Worm (Caenorhabditis elegans) whole organism, L3 larva: ENCODE results near the gene T25G12.11.

ENCODE experiments used
- ceh-16 ChIP-seq: sonication (generic microtip); optimal IDR thresholded peaks from 2 replicates; lab custom pipeline; 2017; ENCODE audit warnings: missing biosample characterization, missing genetic modification characterization
- elt-3 ChIP-seq, 3 experiments: fragments of 150-350 bp in 1 of 3; sonication (generic microtip) in 2 of 3; optimal IDR thresholded peaks; 2 replicates in 2 of 3; 4 replicates in 1 of 3; lab custom pipeline; 2014 to 2017; ENCODE audit warnings: missing biosample characterization in 3 of 3, missing genetic modification characterization in 3 of 3
- nhr-237 ChIP-seq: fragments of 150-350 bp; optimal IDR thresholded peaks from 2 replicates; lab custom pipeline; 2014; ENCODE audit warnings: missing biosample characterization, missing genetic modification characterization

DNA sequence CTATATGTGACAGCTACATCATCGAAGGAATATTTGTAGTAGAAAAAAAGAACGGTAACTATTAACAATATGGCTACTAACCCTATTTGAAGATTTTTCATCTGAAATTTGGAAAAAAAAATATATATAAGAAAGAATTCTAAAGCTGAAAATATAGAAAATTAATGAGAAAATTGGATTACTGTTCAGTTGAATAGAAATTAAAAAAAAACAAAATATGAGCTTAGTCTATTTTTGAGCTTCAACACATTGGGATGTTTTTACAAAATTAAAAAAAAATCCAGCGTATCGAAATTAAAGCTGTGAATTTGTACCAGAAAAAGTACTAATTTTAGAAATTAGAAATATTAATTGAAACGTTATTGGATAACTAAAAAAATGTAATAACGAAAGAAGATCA lies 28.1 kb downstream of the T25G12.11 start, which contains the start of gene T08G2.2:
- no peak for TF ChIP-seq elt-3 (tag; optimal IDR thresholded peaks at IDR 0.05; lab: Kevin White, UChicago)
- no peak for TF ChIP-seq ceh-16 (tag; lab: Kevin White, UChicago)
- no peak for TF ChIP-seq nhr-237 (tag; lab: Kevin White, UChicago)
